Worm (Caenorhabditis elegans): ENCODE measurements around the gene pqn-65.

- TF ChIP-seq ama-1 (optimal IDR thresholded peaks at IDR 0.05) (no peak), hmg-4 (GFP tag; optimal IDR thresholded peaks at IDR 0.05) (no peak), hmbx-1 (tag; optimal IDR thresholded peaks at IDR 0.05) (no peak), ceh-13 (GFP tag; optimal IDR thresholded peaks at IDR 0.05) (no peak), flt-1 (GFP tag; IDR thresholded peaks at IDR 0.05) (no peak)
Observed at ce11 chrX:4652950-4653349, 33.5 kb upstream of the pqn-65 start.

Data from whole organism, early embryonic.